Worm (Caenorhabditis elegans) whole organism, L4 larva: ENCODE data around the gene sdz-26.

ENCODE experiments used
- D1046.2 ChIP-seq: fragments of 200-800 bp; sonication (Bioruptor generic); IDR thresholded peaks from 2 replicates; pipeline ENCODE4 v1.3.6; 2022; ENCODE audit warnings: missing genetic modification characterization, missing compliant biosample characterization
- T26A8.4 ChIP-seq: fragments of 200-800 bp; sonication (Bioruptor generic); IDR thresholded peaks from 2 replicates; pipeline ENCODE4 v1.3.6; 2022; ENCODE audit warnings: missing genetic modification characterization, missing compliant biosample characterization
- ZK337.2 ChIP-seq: fragments of 200-800 bp; sonication (Bioruptor generic); IDR thresholded peaks from 2 replicates; pipeline ENCODE4 v1.3.6; 2022; ENCODE audit warnings: missing genetic modification reagents, missing genetic modification characterization, missing compliant biosample characterization
- aha-1 ChIP-seq: fragments of 150-350 bp; peaks from one replicate; lab custom pipeline; 2014; ENCODE audit warnings: missing biosample characterization, missing genetic modification characterization
- aly-2 ChIP-seq: sonication (generic microtip); optimal IDR thresholded peaks from 2 replicates; lab custom pipeline; 2018; ENCODE audit warnings: missing biosample characterization, missing genetic modification characterization
- arid-1 ChIP-seq: fragments of 200-800 bp; sonication (Bioruptor generic); conservative IDR thresholded peaks from 2 replicates; pipeline ENCODE4 v1.3.6; 2022; ENCODE audit warnings: missing genetic modification reagents, missing genetic modification characterization, missing compliant biosample characterization
- ceh-20 ChIP-seq: fragments of 200-800 bp; sonication (Bioruptor generic); IDR thresholded peaks from 2 replicates; pipeline ENCODE4 v1.3.6; 2022; ENCODE audit warnings: missing genetic modification reagents, missing genetic modification characterization, missing compliant biosample characterization
- daf-16 ChIP-seq, 3 experiments: sonication (generic microtip); optimal IDR thresholded peaks; 2 replicates each; lab custom pipeline; 2016 to 2017; ENCODE audit warnings: missing genetic modification characterization in 3 of 3, missing genetic modification reagents in 3 of 3, mild to moderate bottlenecking in 2 of 3, missing compliant biosample characterization in 2 of 3, missing biosample characterization in 1 of 3, moderate library complexity in 1 of 3
- dmd-6 ChIP-seq: fragments of 200-800 bp; sonication (Bioruptor generic); IDR thresholded peaks from 2 replicates; pipeline ENCODE4 v1.3.6; 2022; ENCODE audit warnings: missing genetic modification reagents, missing genetic modification characterization, missing compliant biosample characterization
- dpl-1 ChIP-seq: fragments of 150-350 bp; optimal IDR thresholded peaks from 2 replicates; lab custom pipeline; 2014; ENCODE audit warnings: missing biosample characterization, missing genetic modification reagents, missing genetic modification characterization
- egl-27 ChIP-seq: sonication (generic microtip); optimal IDR thresholded peaks from 3 replicates; lab custom pipeline; 2017; ENCODE audit warnings: missing biosample characterization, missing genetic modification reagents, missing genetic modification characterization
- fkh-10 ChIP-seq: fragments of 150-350 bp; optimal IDR thresholded peaks from 2 replicates; lab custom pipeline; 2014; ENCODE audit warnings: missing biosample characterization, missing genetic modification reagents, missing genetic modification characterization
- fos-1 ChIP-seq: fragments of 150-350 bp; optimal IDR thresholded peaks from 2 replicates; lab custom pipeline; 2014; ENCODE audit warnings: missing biosample characterization, missing genetic modification characterization
- hif-1 ChIP-seq, 2 experiments: sonication (generic microtip); optimal IDR thresholded peaks; 2 replicates each; lab custom pipeline; 2016 to 2017; ENCODE audit warnings: missing compliant biosample characterization in 2 of 2, missing genetic modification characterization in 2 of 2, missing genetic modification reagents in 2 of 2, missing genotype in 2 of 2, mild to moderate bottlenecking in 1 of 2
- hlh-11 ChIP-seq: fragments of 200-800 bp; sonication (Bioruptor generic); optimal IDR thresholded peaks from 2 replicates; lab custom pipeline; 2018; ENCODE audit warnings: mild to moderate bottlenecking, missing genetic modification characterization, missing compliant biosample characterization
- hlh-30 ChIP-seq: sonication (generic microtip); optimal IDR thresholded peaks from 2 replicates; lab custom pipeline; 2017; ENCODE audit warnings: antibody characterized with exemption, mild to moderate bottlenecking, missing genetic modification characterization, missing compliant biosample characterization; ENCODE audit not compliant: insufficient read depth
- hmg-1.1 ChIP-seq: fragments of 200-800 bp; sonication (Bioruptor generic); IDR thresholded peaks from 2 replicates; pipeline ENCODE4 v1.3.6; 2022; ENCODE audit warnings: missing genetic modification reagents, missing genetic modification characterization, missing compliant biosample characterization
- lin-38 ChIP-seq: fragments of 200-800 bp; sonication (Bioruptor generic); IDR thresholded peaks from 2 replicates; pipeline ENCODE4 v1.3.6; 2022; ENCODE audit warnings: missing genetic modification reagents, missing genetic modification characterization, missing compliant biosample characterization
- lin-39 ChIP-seq: fragments of 150-350 bp; optimal IDR thresholded peaks from 2 replicates; lab custom pipeline; 2014; ENCODE audit warnings: missing biosample characterization, missing genetic modification reagents, missing genetic modification characterization
- lsy-2 ChIP-seq, 2 experiments: fragments of 150-350 bp in 1 of 2; sonication (generic microtip) in 1 of 2; optimal IDR thresholded peaks; 2 replicates each; lab custom pipeline; 2014 to 2017; ENCODE audit warnings: missing biosample characterization in 2 of 2, missing genetic modification characterization in 2 of 2
- mdl-1 ChIP-seq, 2 experiments: fragments of 150-350 bp in 1 of 2; sonication (generic microtip) in 1 of 2; optimal IDR thresholded peaks; 2 replicates each; lab custom pipeline; 2014 to 2017; ENCODE audit warnings: missing biosample characterization in 2 of 2, missing genetic modification characterization in 2 of 2
- mes-2 ChIP-seq: sonication (generic microtip); optimal IDR thresholded peaks from 2 replicates; lab custom pipeline; 2016; ENCODE audit warnings: missing genotype, mild to moderate bottlenecking, missing genetic modification characterization, missing compliant biosample characterization; ENCODE audit not compliant: poor library complexity, severe bottlenecking
- nhr-102 ChIP-seq: sonication (generic microtip); optimal IDR thresholded peaks from 2 replicates; lab custom pipeline; 2016; ENCODE audit warnings: mild to moderate bottlenecking, missing genetic modification characterization, moderate library complexity, missing compliant biosample characterization
- nhr-11 ChIP-seq: fragments of 150-350 bp; optimal IDR thresholded peaks from 2 replicates; lab custom pipeline; 2014; ENCODE audit warnings: missing biosample characterization, missing genetic modification characterization
- nhr-111 ChIP-seq: fragments of 200-800 bp; sonication (Bioruptor generic); optimal IDR thresholded peaks from 2 replicates; lab custom pipeline; 2018; ENCODE audit warnings: mild to moderate bottlenecking, missing genetic modification characterization, missing compliant biosample characterization
- nhr-25 ChIP-seq: sonication (generic microtip); optimal IDR thresholded peaks from 2 replicates; lab custom pipeline; 2017; ENCODE audit warnings: missing genetic modification characterization, mild to moderate bottlenecking, missing compliant biosample characterization, antibody characterized with exemption, moderate library complexity, borderline replicate concordance; ENCODE audit not compliant: insufficient read depth
- nhr-28 ChIP-seq: fragments of 150-350 bp; optimal IDR thresholded peaks from 2 replicates; lab custom pipeline; 2014; ENCODE audit warnings: missing biosample characterization, missing genetic modification characterization
- nhr-42 ChIP-seq: fragments of 200-800 bp; sonication (Bioruptor generic); IDR thresholded peaks from 2 replicates; pipeline ENCODE4 v1.3.6; 2022; ENCODE audit warnings: missing genetic modification characterization, missing compliant biosample characterization
- nhr-6 ChIP-seq: fragments of 150-350 bp; optimal IDR thresholded peaks from 2 replicates; lab custom pipeline; 2014; ENCODE audit warnings: missing biosample characterization, missing genetic modification characterization
- pha-4 ChIP-seq, 2 experiments: fragments of 150-350 bp in 1 of 2; fragments of 200-800 bp in 1 of 2; sonication (Bioruptor generic) in 1 of 2; IDR thresholded peaks in 1 of 2; optimal IDR thresholded peaks in 1 of 2; 2 replicates each; pipeline versions ENCODE4 v1.3.6 to Lab custom; 2014 to 2022; ENCODE audit warnings: missing genetic modification characterization in 2 of 2, missing genetic modification reagents in 2 of 2, missing biosample characterization in 1 of 2, missing compliant biosample characterization in 1 of 2
- php-3 ChIP-seq: fragments of 200-800 bp; sonication (Bioruptor generic); IDR thresholded peaks from 2 replicates; pipeline ENCODE4 v1.3.6; 2022; ENCODE audit warnings: missing genetic modification reagents, missing genetic modification characterization, missing compliant biosample characterization
- rbr-2 ChIP-seq: sonication (generic microtip); optimal IDR thresholded peaks from 2 replicates; lab custom pipeline; 2016; ENCODE audit warnings: missing genotype, missing genetic modification characterization, missing compliant biosample characterization
- skn-1 ChIP-seq: fragments of 150-350 bp; optimal IDR thresholded peaks from 2 replicates; lab custom pipeline; 2014; ENCODE audit warnings: missing biosample characterization, missing genetic modification characterization
- unc-130 ChIP-seq: sonication (generic microtip); optimal IDR thresholded peaks from 2 replicates; lab custom pipeline; 2016; ENCODE audit warnings: missing genetic modification reagents, missing genetic modification characterization, missing compliant biosample characterization
- zip-2 ChIP-seq: fragments of 150-350 bp; optimal IDR thresholded peaks from 2 replicates; lab custom pipeline; 2014; ENCODE audit warnings: missing biosample characterization, missing genetic modification characterization
- ztf-7 ChIP-seq: fragments of 150-350 bp; optimal IDR thresholded peaks from 2 replicates; lab custom pipeline; 2014; ENCODE audit warnings: missing biosample characterization, missing genetic modification characterization

The sdz-26 gene

DNA sequence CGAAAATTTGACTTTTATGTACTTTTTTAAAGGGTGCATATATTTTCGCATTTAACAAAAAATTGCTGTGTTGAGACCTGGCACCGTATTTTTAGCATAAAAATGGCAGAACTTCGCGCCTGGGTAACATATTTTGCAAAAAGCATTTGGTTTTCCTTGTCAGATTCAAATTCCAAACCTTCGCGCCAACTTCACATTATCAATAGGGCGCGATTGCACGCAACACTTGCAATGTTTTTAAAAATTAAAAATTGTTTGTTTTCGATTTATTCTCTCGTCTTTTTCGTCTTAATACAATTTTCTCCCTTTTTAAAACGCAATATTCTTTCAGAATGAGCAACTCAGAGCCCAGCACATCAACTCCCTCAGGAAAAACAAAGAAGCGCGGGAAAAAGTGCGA lies 2.1 kb downstream of the sdz-26 start, which contains the start of gene mes-2:
TSS of gene mes-2 (plus strand) at position 330 of the 400 bp plus-strand sequence.
- TF ChIP-seq zip-2 (tag; lab: Kevin White, UChicago) (peak; percentile 28), ztf-7 (tag; lab: Kevin White, UChicago) (peak; percentile 41), egl-27 (tag; lab: Kevin White, UChicago) (no peak), nhr-6 (peak; percentile 74), nhr-25 (tag; lab: Kevin White, UChicago) (no peak), lsy-2 (tag; optimal IDR thresholded peaks at IDR 0.05; lab: Kevin White, UChicago) (peak; percentile 41 to 91), nhr-11 (tag; lab: Kevin White, UChicago) (peak; percentile 33), pha-4 (GFP tag; IDR thresholded peaks at IDR 0.05; lab: Robert Waterston, UW) (0 out of 2 replicates have a peak, but pooled peaks have one; percentile 44), pha-4 (tag; optimal IDR thresholded peaks at IDR 0.05; lab: Kevin White, UChicago) (peak; percentile 31), aly-2 (tag; lab: Kevin White, UChicago) (no peak), dpl-1 (GFP tag; lab: Kevin White, UChicago) (peak; percentile 97), aha-1 (tag; lab: Kevin White, UChicago) (peak; percentile 50), arid-1 (GFP tag; lab: Robert Waterston, UW) (0 out of 2 replicates have a peak, but pooled peaks have one; percentile 19), nhr-111 (GFP tag; lab: Kevin White, UChicago) (no peak), lin-38 (GFP tag; lab: Robert Waterston, UW) (peak; percentile 99), dmd-6 (GFP tag; lab: Robert Waterston, UW) (peak; percentile 34), nhr-102 (tag; lab: Kevin White, UChicago) (peak; percentile 32), mdl-1 (tag; optimal IDR thresholded peaks at IDR 0.05; lab: Kevin White, UChicago) (peak in 1 of 2 experiments; percentile 24), fkh-10 (GFP tag; lab: Kevin White, UChicago) (peak; percentile 6), unc-130 (GFP tag; lab: Kevin White, UChicago) (peak; percentile 16), ZK337.2 (no peak), T26A8.4 (GFP tag; lab: Robert Waterston, UW) (peak; percentile 45; the same call in 1 of the 2 replicates), lin-39 (no peak), mes-2 (peak; percentile 99), rbr-2 (tag; lab: Kevin White, UChicago) (peak; percentile 63), hlh-11 (tag; lab: Kevin White, UChicago) (peak; percentile 49), hmg-1.1 (GFP tag; lab: Robert Waterston, UW) (peak; percentile 71), fos-1 (tag; lab: Kevin White, UChicago) (no peak), php-3 (GFP tag; lab: Robert Waterston, UW) (0 out of 2 replicates have a peak, but pooled peaks have one; percentile 10), hlh-30 (tag; lab: Kevin White, UChicago) (peak; percentile 62), hif-1 (tag; optimal IDR thresholded peaks at IDR 0.05; lab: Kevin White, UChicago) (peak in 1 of 2 experiments; percentile 46), nhr-28 (peak; percentile 28), skn-1 (tag; lab: Kevin White, UChicago) (no peak), nhr-42 (GFP tag; lab: Robert Waterston, UW) (peak; percentile 88), daf-16 (GFP tag; optimal IDR thresholded peaks at IDR 0.05; lab: Kevin White, UChicago) (peak in 1 of 2 experiments; percentile 8), daf-16 (tag; optimal IDR thresholded peaks at IDR 0.05; lab: Kevin White, UChicago) (peak; percentile 64), ceh-20 (GFP tag; lab: Robert Waterston, UW) (no peak)

DNA sequence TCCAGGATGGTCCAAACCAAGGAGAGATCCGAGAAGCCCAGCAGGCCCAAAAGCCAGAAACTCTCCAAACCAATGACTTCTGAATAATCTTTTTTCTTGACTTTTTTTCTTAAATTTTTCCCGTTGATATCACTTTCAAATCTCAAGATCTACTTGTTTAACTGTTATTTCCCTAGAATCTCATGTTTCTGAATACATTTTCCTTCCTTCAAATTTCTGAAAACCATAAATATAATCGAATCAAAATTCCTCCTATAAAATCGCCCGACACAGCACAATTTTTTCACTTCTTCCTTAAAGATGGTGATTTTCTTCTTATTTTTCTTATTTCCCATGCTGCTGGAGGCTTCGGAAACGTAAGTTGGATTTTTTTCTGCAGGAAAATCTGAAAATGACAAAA lies 6.7 kb downstream of the sdz-26 start, which contains the start of gene F26H11.8:
TSS of gene F26H11.8 (plus strand) at position 301 of the 400 bp plus-strand sequence.
- TF ChIP-seq aha-1 (tag; lab: Kevin White, UChicago): peak; percentile 64
- TF ChIP-seq D1046.2 (GFP tag; lab: Robert Waterston, UW): no peak
- TF ChIP-seq, all 104 proteins: peak for 1
